Worm (Caenorhabditis elegans) whole organism, young adult: ENCODE results near the gene Y39A1A.10.

ENCODE experiments used
- ama-1 ChIP-seq, 3 experiments: fragments of 150-350 bp in 1 of 3; sonication (generic microtip) in 2 of 3; optimal IDR thresholded peaks; 2 replicates each; lab custom pipeline; 2014 to 2018; ENCODE audit warnings: missing biosample characterization in 2 of 3, missing genetic modification characterization in 2 of 3, missing genetic modification reagents in 2 of 3
- ets-4 ChIP-seq: fragments of 200-800 bp; sonication (Bioruptor generic); optimal IDR thresholded peaks from 2 replicates; lab custom pipeline; 2018; ENCODE audit warnings: mild to moderate bottlenecking, missing genetic modification characterization, missing compliant biosample characterization
- him-1 ChIP-seq: sonication (generic microtip); optimal IDR thresholded peaks from 2 replicates; lab custom pipeline; 2016; ENCODE audit warnings: missing genotype, missing genetic modification reagents, missing genetic modification characterization, missing compliant biosample characterization
- pbrm-1 ChIP-seq: fragments of 200-800 bp; sonication (Bioruptor generic); IDR thresholded peaks from 2 replicates; pipeline ENCODE4 v1.3.6; 2022; ENCODE audit warnings: missing genetic modification reagents, missing genetic modification characterization, missing compliant biosample characterization
- rpc-1 ChIP-seq, 2 experiments: fragments of 150-350 bp in 1 of 2; sonication (generic microtip) in 1 of 2; optimal IDR thresholded peaks; 2 replicates each; lab custom pipeline; 2014 to 2018; ENCODE audit warnings: missing biosample characterization in 1 of 2, missing genetic modification characterization in 1 of 2, missing genetic modification reagents in 1 of 2, missing genotype in 1 of 2
- sea-2 ChIP-seq: fragments of 200-800 bp; sonication (Bioruptor generic); IDR thresholded peaks from 2 replicates; pipeline ENCODE4 v1.3.6; 2022; ENCODE audit warnings: missing genetic modification characterization, missing compliant biosample characterization

- no peak for TF ChIP-seq ama-1 (optimal IDR thresholded peaks at IDR 0.05; lab: Kevin White, UChicago)
- no peak for TF ChIP-seq ama-1 (GFP tag; optimal IDR thresholded peaks at IDR 0.05; lab: Kevin White, UChicago)
- no peak for TF ChIP-seq ets-4 (GFP tag; lab: Kevin White, UChicago)
- no peak for TF ChIP-seq sea-2
- no peak for TF ChIP-seq rpc-1 (optimal IDR thresholded peaks at IDR 0.05; lab: Kevin White, UChicago)
- no peak for TF ChIP-seq rpc-1 (tag; optimal IDR thresholded peaks at IDR 0.05; lab: Kevin White, UChicago)
- no peak for TF ChIP-seq him-1 (tag; lab: Kevin White, UChicago)
- TF ChIP-seq pbrm-1 (GFP tag; lab: Robert Waterston, UW): no peak
Measured at ce11 chrIII:10612333-10612732, 20.2 kb upstream of the Y39A1A.10 start, which contains the start of gene Y39A1A.24.
